Worm (Caenorhabditis elegans) whole organism, late embryonic: Measurements from ENCODE around the gene srx-78.

ENCODE experiments used
- C08G9.2 ChIP-seq: sonication (generic microtip); optimal IDR thresholded peaks from 2 replicates; lab custom pipeline; 2016; ENCODE audit warnings: mild to moderate bottlenecking, missing genetic modification characterization, moderate library complexity, missing compliant biosample characterization
- ceh-31 ChIP-seq: sonication (generic microtip); optimal IDR thresholded peaks from 2 replicates; lab custom pipeline; 2016; ENCODE audit warnings: missing genetic modification characterization, missing compliant biosample characterization
- ceh-9 ChIP-seq: sonication (generic microtip); optimal IDR thresholded peaks from 2 replicates; lab custom pipeline; 2016; ENCODE audit warnings: mild to moderate bottlenecking, missing genetic modification characterization, inconsistent platforms, missing compliant biosample characterization
- dmd-4 ChIP-seq: sonication (generic microtip); optimal IDR thresholded peaks from 2 replicates; lab custom pipeline; 2016; ENCODE audit warnings: borderline replicate concordance, missing genetic modification characterization, missing compliant biosample characterization
- fkh-10 ChIP-seq: fragments of 150-350 bp; optimal IDR thresholded peaks from 2 replicates; lab custom pipeline; 2014; ENCODE audit warnings: missing biosample characterization, missing genetic modification reagents, missing genetic modification characterization
- gmeb-2 ChIP-seq: sonication (generic microtip); optimal IDR thresholded peaks from 2 replicates; lab custom pipeline; 2016; ENCODE audit warnings: missing genetic modification characterization, inconsistent platforms, missing compliant biosample characterization
- hlh-30 ChIP-seq: sonication (generic microtip); optimal IDR thresholded peaks from 2 replicates; lab custom pipeline; 2017; ENCODE audit warnings: antibody characterized with exemption, missing genetic modification characterization, missing compliant biosample characterization; ENCODE audit not compliant: insufficient read depth
- nhr-11 ChIP-seq: fragments of 150-350 bp; optimal IDR thresholded peaks from 2 replicates; lab custom pipeline; 2014; ENCODE audit warnings: missing biosample characterization, missing genetic modification characterization
- pqm-1 ChIP-seq: sonication (generic microtip); optimal IDR thresholded peaks from 2 replicates; lab custom pipeline; 2016; ENCODE audit warnings: missing genetic modification characterization, missing compliant biosample characterization
- unc-42 ChIP-seq: sonication (generic microtip); optimal IDR thresholded peaks from 2 replicates; lab custom pipeline; 2016; ENCODE audit warnings: missing genotype, missing genetic modification characterization, missing compliant biosample characterization

ce11 chrV:15083659-15084058 lies 11.2 kb upstream of the srx-78 start:
- TF ChIP-seq fkh-10 (no peak), nhr-11 (tag; lab: Kevin White, UChicago) (no peak), unc-42 (no peak), gmeb-2 (tag; lab: Kevin White, UChicago) (no peak), ceh-31 (tag; lab: Kevin White, UChicago) (no peak), hlh-30 (tag; lab: Kevin White, UChicago) (no peak), C08G9.2 (tag; lab: Kevin White, UChicago) (no peak), ceh-9 (no peak), dmd-4 (no peak), pqm-1 (tag; lab: Kevin White, UChicago) (no peak)
